Worm (Caenorhabditis elegans) whole organism, L3 larva: Measurements from ENCODE around the gene F42F12.4.

Experiments used
- ama-1 ChIP-seq: fragments of 150-350 bp; optimal IDR thresholded peaks from 2 replicates; lab custom pipeline; 2018
- egl-27 ChIP-seq: sonication (generic microtip); optimal IDR thresholded peaks from 4 replicates; lab custom pipeline; 2017; ENCODE audit warnings: missing biosample characterization, missing genetic modification reagents, missing genetic modification characterization
- fos-1 ChIP-seq: fragments of 150-350 bp; optimal IDR thresholded peaks from 2 replicates; lab custom pipeline; 2014; ENCODE audit warnings: missing biosample characterization, missing genetic modification characterization
- mdl-1 ChIP-seq: fragments of 150-350 bp; optimal IDR thresholded peaks from 2 replicates; lab custom pipeline; 2014; ENCODE audit warnings: missing biosample characterization, missing genetic modification characterization
- pha-4 ChIP-seq: fragments of 150-350 bp; optimal IDR thresholded peaks from 2 replicates; lab custom pipeline; 2014; ENCODE audit warnings: missing biosample characterization, missing genetic modification reagents, missing genetic modification characterization
- pqm-1 ChIP-seq: fragments of 150-350 bp; optimal IDR thresholded peaks from 2 replicates; lab custom pipeline; 2017; ENCODE audit warnings: missing biosample characterization, missing genetic modification characterization, inconsistent platforms
- skn-1 ChIP-seq: fragments of 150-350 bp; optimal IDR thresholded peaks from 2 replicates; lab custom pipeline; 2014; ENCODE audit warnings: missing biosample characterization, missing genetic modification characterization
- zag-1 ChIP-seq: fragments of 150-350 bp; optimal IDR thresholded peaks from 2 replicates; lab custom pipeline; 2014; ENCODE audit warnings: missing biosample characterization, missing genetic modification characterization

DNA sequence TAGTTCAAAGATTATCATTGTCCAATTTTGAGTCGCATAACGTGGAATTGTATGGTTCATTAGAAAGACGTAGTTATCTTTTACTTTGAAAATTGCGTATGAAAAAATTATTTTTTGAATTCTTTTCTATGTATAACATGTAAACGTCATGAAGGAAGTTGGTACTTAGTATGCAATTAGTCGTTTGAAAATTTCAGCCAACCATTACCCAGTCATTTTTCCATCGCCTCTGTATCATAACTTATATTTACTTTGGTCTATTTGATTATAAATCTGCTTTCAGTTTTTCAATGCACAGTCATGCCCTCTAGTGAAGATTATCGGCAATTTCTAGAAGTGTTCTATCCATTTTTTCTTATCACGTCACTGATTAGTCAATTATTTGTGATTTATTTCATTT lies 26.3 kb downstream of the F42F12.4 start, which contains the start of gene srd-41:
- no peak for TF ChIP-seq skn-1 (tag; lab: Kevin White, UChicago)
- no peak for TF ChIP-seq mdl-1 (tag; lab: Kevin White, UChicago)
- no peak for TF ChIP-seq pqm-1 (tag; lab: Kevin White, UChicago)
- TF ChIP-seq egl-27 (tag; lab: Kevin White, UChicago), result no peak
- TF ChIP-seq pha-4 (tag; lab: Kevin White, UChicago), result no peak
- no peak for TF ChIP-seq ama-1 (lab: Kevin White, UChicago)
- TF ChIP-seq zag-1 (tag; lab: Kevin White, UChicago), result no peak
- no peak for TF ChIP-seq fos-1 (tag; lab: Kevin White, UChicago)
